Fruit fly (Drosophila melanogaster): ENCODE measurements around the gene CG10283.

CG10283 gene

dm6 chr2L:18468607-18469015 lies 15.7 kb downstream of the CG10283 start (continued):
- no peak for TF ChIP-seq CG9139 (GFP tag; optimal IDR thresholded peaks at IDR 0.05)
- TF ChIP-seq CG6276 (GFP tag; optimal IDR thresholded peaks at IDR 0.05), result no peak
- TF ChIP-seq topi (GFP tag; optimal IDR thresholded peaks at IDR 0.05), result no peak
- TF ChIP-seq Hr39 (GFP tag; optimal IDR thresholded peaks at IDR 0.05), result peak; percentile 47
- peak; percentile 51 for TF ChIP-seq CG3919 (GFP tag; optimal IDR thresholded peaks at IDR 0.05)
- TF ChIP-seq Smox (GFP tag; optimal IDR thresholded peaks at IDR 0.05), result no peak
- no peak for TF ChIP-seq Eip93F (GFP tag; optimal IDR thresholded peaks at IDR 0.05)
- peak; percentile 20 to 27 for TF ChIP-seq ss (GFP tag; optimal IDR thresholded peaks at IDR 0.05)
- no peak for TF ChIP-seq fkh (GFP tag; optimal IDR thresholded peaks at IDR 0.05)
- TF ChIP-seq Sox15 (GFP tag; optimal IDR thresholded peaks at IDR 0.05), result no peak
- no peak for TF ChIP-seq Hr4 (GFP tag; optimal IDR thresholded peaks at IDR 0.05)
- TF ChIP-seq achi (GFP tag; optimal IDR thresholded peaks at IDR 0.05), result peak; percentile 28
- no peak for TF ChIP-seq salr (GFP tag; optimal IDR thresholded peaks at IDR 0.05)
- peak; percentile 58; the same call in 2 of the 3 replicates for TF ChIP-seq CG8119 (GFP tag; IDR thresholded peaks at IDR 0.05)
- peak; percentile 45 for TF ChIP-seq CG7368 (GFP tag; optimal IDR thresholded peaks at IDR 0.05)
- peak; percentile 57 for TF ChIP-seq Eip78C (GFP tag)
- TF ChIP-seq CG11902 (GFP tag; optimal IDR thresholded peaks at IDR 0.05), result no peak
- TF ChIP-seq cyc (GFP tag; optimal IDR thresholded peaks at IDR 0.05), result no peak
- no peak for TF ChIP-seq CG8319 (GFP tag; optimal IDR thresholded peaks at IDR 0.05)
- TF ChIP-seq spab (GFP tag; optimal IDR thresholded peaks at IDR 0.05), result no peak
- TF ChIP-seq Ets21C (GFP tag; optimal IDR thresholded peaks at IDR 0.05), result no peak
- TF ChIP-seq lz (GFP tag; optimal IDR thresholded peaks at IDR 0.05), result peak; percentile 2
- TF ChIP-seq CG10631 (GFP tag; optimal IDR thresholded peaks at IDR 0.05), result no peak

- no peak for TF ChIP-seq fd85E (GFP tag; optimal IDR thresholded peaks at IDR 0.05)
- peak; percentile 33 for TF ChIP-seq CG10669 (GFP tag; optimal IDR thresholded peaks at IDR 0.05)
- TF ChIP-seq CG15336 (GFP tag; IDR thresholded peaks at IDR 0.05), result peak; percentile 38; the same call in 1 of the 2 replicates
- TF ChIP-seq CG3032 (tag; optimal IDR thresholded peaks at IDR 0.05), result peak; percentile 56
- no peak for TF ChIP-seq vri (GFP tag; optimal IDR thresholded peaks at IDR 0.05)
- TF ChIP-seq Hr39 (GFP tag; optimal IDR thresholded peaks at IDR 0.05), result peak; percentile 24
- peak; percentile 22 for TF ChIP-seq pdm3 (GFP tag; optimal IDR thresholded peaks at IDR 0.05)
- TF ChIP-seq CG10631 (GFP tag; optimal IDR thresholded peaks at IDR 0.05), result peak; percentile 71
- peak; percentile 75 for TF ChIP-seq svp (GFP tag)
- TF ChIP-seq CG6163 (GFP tag; IDR thresholded peaks at IDR 0.05), result peak; percentile 51; the same call in 1 of the 3 replicates
- TF ChIP-seq CG6854 (GFP tag; optimal IDR thresholded peaks at IDR 0.05), result no peak
- TF ChIP-seq CG8319 (GFP tag; optimal IDR thresholded peaks at IDR 0.05), result no peak
- no peak for TF ChIP-seq CG31627 (GFP tag; optimal IDR thresholded peaks at IDR 0.05)
- no peak for TF ChIP-seq CG7368 (GFP tag; optimal IDR thresholded peaks at IDR 0.05)
- TF ChIP-seq Smox (GFP tag; optimal IDR thresholded peaks at IDR 0.05), result peak; percentile 7
- TF ChIP-seq CG32006 (GFP tag; optimal IDR thresholded peaks at IDR 0.05), result peak; percentile 71
- peak; percentile 68 for TF ChIP-seq CG34406 (GFP tag; optimal IDR thresholded peaks at IDR 0.05)
- no peak for TF ChIP-seq Sox14 (GFP tag; optimal IDR thresholded peaks at IDR 0.05)
- TF ChIP-seq OdsH (GFP tag; optimal IDR thresholded peaks at IDR 0.05), result peak; percentile 63
- peak; percentile 34 for TF ChIP-seq topi (GFP tag; optimal IDR thresholded peaks at IDR 0.05)
- peak; percentile 27 to 59 for TF ChIP-seq salr (GFP tag; optimal IDR thresholded peaks at IDR 0.05)
- TF ChIP-seq CG11762 (GFP tag; optimal IDR thresholded peaks at IDR 0.05; ENCODE audit: insufficient read depth), result no peak
- TF ChIP-seq Eip78C (GFP tag), result peak; percentile 82
- TF ChIP-seq Sox15 (GFP tag; optimal IDR thresholded peaks at IDR 0.05), result no peak
- TF ChIP-seq Eip75B (GFP tag; optimal IDR thresholded peaks at IDR 0.05), result no peak
- TF ChIP-seq Ets21C (GFP tag; optimal IDR thresholded peaks at IDR 0.05), result no peak
- TF ChIP-seq fkh (GFP tag; optimal IDR thresholded peaks at IDR 0.05), result no peak
- no peak for TF ChIP-seq CG9139 (GFP tag; optimal IDR thresholded peaks at IDR 0.05)
- TF ChIP-seq Lpt (GFP tag; optimal IDR thresholded peaks at IDR 0.05), result no peak
- TF ChIP-seq acj6 (GFP tag; optimal IDR thresholded peaks at IDR 0.05), result peak; percentile 52
- peak; percentile 70 for TF ChIP-seq CG4318 (GFP tag; optimal IDR thresholded peaks at IDR 0.05)
- TF ChIP-seq cyc (GFP tag; optimal IDR thresholded peaks at IDR 0.05), result peak; percentile 41
- peak; percentile 27 for TF ChIP-seq achi (GFP tag; optimal IDR thresholded peaks at IDR 0.05)
- peak; percentile 18 for TF ChIP-seq CG11902 (GFP tag; optimal IDR thresholded peaks at IDR 0.05)
- peak; percentile 55 for TF ChIP-seq esn (GFP tag; optimal IDR thresholded peaks at IDR 0.05)
- no peak for TF ChIP-seq CG16779 (tag; optimal IDR thresholded peaks at IDR 0.05)
- TF ChIP-seq lz (GFP tag; optimal IDR thresholded peaks at IDR 0.05), result peak; percentile 14
- peak; percentile 48 for TF ChIP-seq CG3919 (GFP tag; optimal IDR thresholded peaks at IDR 0.05)
- no peak for TF ChIP-seq Met (GFP tag; optimal IDR thresholded peaks at IDR 0.05)
- TF ChIP-seq eg (GFP tag; IDR thresholded peaks at IDR 0.05), result peak; percentile 57
- peak; percentile 30 for TF ChIP-seq Hr4 (GFP tag; optimal IDR thresholded peaks at IDR 0.05)
- no peak for TF ChIP-seq Hr38 (GFP tag; optimal IDR thresholded peaks at IDR 0.05)
- no peak for TF ChIP-seq CG6792 (GFP tag; optimal IDR thresholded peaks at IDR 0.05)
These were observed 16.3 kb downstream of the CG10283 start for dm6 chr2L:18468010-18468409.
